Fruit fly (Drosophila melanogaster) whole organism, wandering third instar larva: ENCODE results near the gene COX5B.

Experiments
- Dfd ChIP-seq: fragments of >200 bp; optimal IDR thresholded peaks from 2 replicates; lab custom pipeline; 2017; ENCODE audit warnings: missing biosample characterization, missing genetic modification characterization
- GATAd ChIP-seq: sonication (Bioruptor generic); optimal IDR thresholded peaks from 2 replicates; lab custom pipeline; 2016; ENCODE audit warnings: missing biosample characterization, missing genetic modification characterization
- Hnf4 ChIP-seq: fragments of 200-800 bp; sonication (Bioruptor generic); optimal IDR thresholded peaks from 2 replicates; lab custom pipeline; 2016; ENCODE audit warnings: missing biosample characterization, mild to moderate bottlenecking, missing genetic modification characterization
- Myc ChIP-seq: fragments of >200 bp; optimal IDR thresholded peaks from 2 replicates; lab custom pipeline; 2017
- OdsH ChIP-seq: fragments of 200-800 bp; sonication (Bioruptor generic); optimal IDR thresholded peaks from 2 replicates; lab custom pipeline; 2016; ENCODE audit warnings: missing biosample characterization, mild to moderate bottlenecking, missing genetic modification characterization
- br ChIP-seq: fragments of 200-800 bp; sonication (Bioruptor generic); optimal IDR thresholded peaks from 2 replicates; lab custom pipeline; 2016; ENCODE audit warnings: missing biosample characterization, missing genetic modification characterization
- foxo ChIP-seq, 2 experiments: fragments of 200-800 bp; sonication (Bioruptor generic); optimal IDR thresholded peaks; 2 replicates in 1 of 2; 3 replicates in 1 of 2; lab custom pipeline; 2016 to 2017; ENCODE audit warnings: missing biosample characterization in 2 of 2, missing genetic modification characterization in 2 of 2
- fru ChIP-seq: fragments of 200-800 bp; sonication (Bioruptor generic); optimal IDR thresholded peaks from 3 replicates; lab custom pipeline; 2016; ENCODE audit warnings: missing biosample characterization, mild to moderate bottlenecking, missing genetic modification characterization
- pan ChIP-seq: fragments of >200 bp; optimal IDR thresholded peaks from 2 replicates; lab custom pipeline; 2017
- usp ChIP-seq: fragments of >200 bp; optimal IDR thresholded peaks from 2 replicates; lab custom pipeline; 2017; ENCODE audit warnings: missing biosample characterization, missing genetic modification characterization

dm6 chr2L:6584346-6584745, 26.7 kb downstream of the COX5B start:
- TF ChIP-seq OdsH (GFP tag; lab: Kevin White, UChicago) (no peak), fru (no peak), Myc (lab: Kevin White, UChicago) (no peak), Hnf4 (no peak), pan (no peak), GATAd (GFP tag; lab: Kevin White, UChicago) (no peak), Dfd (GFP tag; lab: Kevin White, UChicago) (no peak), br (no peak), foxo (GFP tag; optimal IDR thresholded peaks at IDR 0.05; lab: Kevin White, UChicago) (no peak), usp (GFP tag; lab: Kevin White, UChicago) (no peak)
